Worm (Caenorhabditis elegans): ENCODE measurements around the gene K12D12.5.

K12D12.5 gene

ce11 chrII:11874674-11875198, 13.9 kb downstream of the K12D12.5 start, which contains the start of the genes npp-3 and top-2 (continued):
- TF ChIP-seq nhr-85 (tag): peak; percentile 97

- TF ChIP-seq ceh-88 (GFP tag; IDR thresholded peaks at IDR 0.05): no peak
- no peak for TF ChIP-seq lin-14 (GFP tag; optimal IDR thresholded peaks at IDR 0.05)
- TF ChIP-seq nhr-12 (tag; optimal IDR thresholded peaks at IDR 0.05): no peak
- TF ChIP-seq mef-2 (tag; optimal IDR thresholded peaks at IDR 0.05): no peak
- no peak for TF ChIP-seq ceh-90 (tag; optimal IDR thresholded peaks at IDR 0.05)
- TF ChIP-seq nhr-28 (tag; optimal IDR thresholded peaks at IDR 0.05): no peak
- TF ChIP-seq nhr-85 (tag): no peak
- TF ChIP-seq hlh-17 (GFP tag; optimal IDR thresholded peaks at IDR 0.05; ENCODE audit: borderline replicate concordance): no peak
- no peak for TF ChIP-seq ces-1 (GFP tag; optimal IDR thresholded peaks at IDR 0.05)
- TF ChIP-seq irx-1 (tag; optimal IDR thresholded peaks at IDR 0.05): no peak
- TF ChIP-seq egl-27 (tag; optimal IDR thresholded peaks at IDR 0.05): no peak
- no peak for TF ChIP-seq lin-35 (GFP tag; optimal IDR thresholded peaks at IDR 0.05)
- no peak for TF ChIP-seq sptf-1 (tag; optimal IDR thresholded peaks at IDR 0.05)
These were observed 19.0 kb downstream of the K12D12.5 start for ce11 chrII:11879784-11880183.

DNA sequence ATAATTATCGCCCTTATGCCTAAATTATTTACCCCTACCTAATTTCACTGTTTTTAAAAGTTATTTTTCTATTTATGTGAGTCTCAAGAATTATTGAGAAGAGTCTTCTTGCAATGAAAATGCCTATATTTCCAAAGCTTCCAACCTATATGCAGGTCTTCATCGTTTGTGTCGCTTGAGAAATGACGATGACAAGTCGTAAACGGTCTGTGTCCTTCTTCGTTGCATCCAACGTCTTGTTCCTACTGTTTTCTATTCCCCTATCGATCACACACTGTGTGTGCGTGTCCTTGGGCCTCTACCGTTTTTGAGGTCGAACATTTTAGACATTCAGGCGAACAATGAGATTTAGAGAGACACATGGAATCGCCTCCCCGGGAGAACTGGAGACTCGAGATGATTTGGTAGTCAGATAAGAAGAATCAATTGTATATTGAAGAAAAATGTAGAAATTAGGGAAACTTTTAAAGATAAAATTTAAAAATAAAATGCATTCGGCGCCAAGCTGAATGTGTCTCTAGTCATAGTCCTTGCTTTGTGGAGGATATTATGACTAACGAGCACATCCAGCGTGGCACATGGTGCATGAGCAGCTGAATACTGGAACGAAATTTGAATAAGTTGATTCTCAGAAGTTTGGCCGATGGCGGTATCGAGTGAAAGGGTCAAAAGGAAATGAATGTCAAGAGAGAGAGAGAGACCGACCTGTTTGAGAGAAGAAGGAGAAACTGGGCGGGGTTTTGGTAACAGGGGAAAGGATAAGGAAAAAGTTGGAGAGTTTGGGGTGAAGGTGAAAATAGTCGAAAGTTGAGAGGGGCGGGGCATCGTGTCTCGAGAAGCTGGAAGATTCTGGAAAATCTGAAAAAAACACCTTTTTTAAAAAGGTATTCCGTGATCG, 19.9 kb downstream of the K12D12.5 start:
- TF ChIP-seq aly-2 (tag; optimal IDR thresholded peaks at IDR 0.05) (peak; percentile 79), blmp-1 (tag; optimal IDR thresholded peaks at IDR 0.05) (peak; percentile 99), snu-23 (GFP tag; optimal IDR thresholded peaks at IDR 0.05) (peak; percentile 45), ama-1 (optimal IDR thresholded peaks at IDR 0.05) (peak; percentile 52), ztf-11 (tag; optimal IDR thresholded peaks at IDR 0.05) (peak in 1 of 2 experiments; percentile 37), lin-14 (GFP tag; optimal IDR thresholded peaks at IDR 0.05) (peak; percentile 64), fkh-8 (tag; optimal IDR thresholded peaks at IDR 0.05) (no peak), rnt-1 (tag; optimal IDR thresholded peaks at IDR 0.05) (peak; percentile 12), skn-1 (tag; optimal IDR thresholded peaks at IDR 0.05) (no peak), nhr-20 (tag; optimal IDR thresholded peaks at IDR 0.05) (peak; percentile 29), nhr-90 (tag; optimal IDR thresholded peaks at IDR 0.05; ENCODE audit: poor library complexity) (peak; percentile 20), lin-35 (GFP tag; optimal IDR thresholded peaks at IDR 0.05) (peak in 1 of 2 experiments; percentile 39), dpl-1 (GFP tag; optimal IDR thresholded peaks at IDR 0.05) (peak in 1 of 3 experiments; percentile 21), mep-1 (tag; optimal IDR thresholded peaks at IDR 0.05) (peak; percentile 70), efl-1 (optimal IDR thresholded peaks at IDR 0.05) (peak in 1 of 2 experiments; percentile 14), efl-1 (GFP tag; optimal IDR thresholded peaks at IDR 0.05 in 1 of 2) (peak in 1 of 2 experiments; percentile 90), zip-4 (GFP tag; optimal IDR thresholded peaks at IDR 0.05) (no peak), nhr-71 (tag; optimal IDR thresholded peaks at IDR 0.05) (peak; percentile 46), nhr-12 (tag; optimal IDR thresholded peaks at IDR 0.05) (no peak), mef-2 (tag; optimal IDR thresholded peaks at IDR 0.05) (no peak), elt-3 (tag; optimal IDR thresholded peaks at IDR 0.05) (peak in 1 of 6 experiments; percentile 9), nhr-85 (tag) (peak; percentile 72), lsy-2 (tag; optimal IDR thresholded peaks at IDR 0.05) (peak in 1 of 2 experiments; percentile 32)

DNA sequence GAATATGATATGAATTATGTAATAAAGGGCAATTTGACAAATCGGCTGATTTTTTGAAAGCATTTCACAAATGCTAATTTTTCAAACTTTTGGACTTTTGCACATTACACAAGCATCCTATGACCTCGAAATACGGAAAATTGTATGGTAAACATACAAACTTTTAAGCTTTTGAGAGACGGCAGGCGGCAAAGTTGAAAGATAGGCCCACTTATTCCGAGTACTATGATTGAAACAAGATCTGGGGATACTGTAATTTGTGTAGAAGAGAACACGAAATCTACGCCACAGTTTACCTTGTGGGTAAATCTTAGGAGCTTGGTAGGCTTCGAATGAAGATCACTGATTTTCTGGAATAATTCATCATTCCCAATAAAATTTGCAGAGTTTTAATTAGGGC, 22.8 kb downstream of the K12D12.5 start, which contains the start of gene ZK930.6:
TSS of gene ZK930.6 (plus strand) at position 301 of the 400 bp plus-strand sequence.
- no peak for TF ChIP-seq lin-39 (tag; optimal IDR thresholded peaks at IDR 0.05)
- no peak for TF ChIP-seq snu-23 (GFP tag; optimal IDR thresholded peaks at IDR 0.05)
- TF ChIP-seq pax-3 (tag; optimal IDR thresholded peaks at IDR 0.05): no peak
- no peak for TF ChIP-seq mab-9 (GFP tag; IDR thresholded peaks at IDR 0.05)
- TF ChIP-seq lin-35 (GFP tag; optimal IDR thresholded peaks at IDR 0.05): no peak
- no peak for TF ChIP-seq unc-86 (tag; optimal IDR thresholded peaks at IDR 0.05)
- TF ChIP-seq nhr-77 (tag; optimal IDR thresholded peaks at IDR 0.05): no peak
- no peak for TF ChIP-seq nhr-90 (tag; optimal IDR thresholded peaks at IDR 0.05; ENCODE audit: poor library complexity)
- no peak for TF ChIP-seq ama-1 (optimal IDR thresholded peaks at IDR 0.05)
- no peak for TF ChIP-seq blmp-1 (tag; optimal IDR thresholded peaks at IDR 0.05)
- TF ChIP-seq fkh-8 (tag; optimal IDR thresholded peaks at IDR 0.05): no peak
